Fruit fly (Drosophila melanogaster): ENCODE results near the gene lectin-24A.

Gene lectin-24A

DNA sequence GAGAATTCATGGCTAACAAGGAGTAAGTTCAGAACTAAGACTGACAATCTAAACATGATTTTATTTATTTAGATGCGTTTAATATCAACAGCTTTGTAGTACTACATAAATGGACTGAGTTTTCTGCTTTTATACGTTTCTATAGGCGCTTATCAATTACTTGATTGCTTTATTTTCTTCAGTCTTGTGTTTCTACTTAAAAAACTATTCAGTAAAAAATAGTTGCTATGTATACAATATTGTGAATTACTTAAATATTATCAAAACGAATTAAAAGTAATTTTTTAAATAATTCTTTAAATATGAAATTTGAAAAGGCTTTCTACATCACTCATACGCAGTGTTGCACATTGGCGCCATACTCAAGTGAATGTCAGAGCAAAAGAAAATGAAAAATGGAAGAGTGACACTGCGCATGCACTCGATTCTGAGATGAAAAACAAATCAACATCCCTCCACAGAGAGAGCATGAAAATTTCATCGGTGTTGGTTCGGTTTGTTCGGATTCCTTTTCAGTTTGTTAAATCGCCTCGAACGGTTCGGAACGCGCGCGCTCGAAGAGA lies at the start of gene lectin-24A, which contains the start of gene Shaw:
TSS of gene lectin-24A (minus strand) at position 101 of the 563 bp plus-strand sequence.
TSS of gene Shaw (plus strand) at position 513 of the 563 bp plus-strand sequence.
- TF ChIP-seq Myc (optimal IDR thresholded peaks at IDR 0.05) (no peak), ttk (optimal IDR thresholded peaks at IDR 0.05) (no peak), h (optimal IDR thresholded peaks at IDR 0.05) (no peak), insv (optimal IDR thresholded peaks at IDR 0.05) (no peak), Sin3A (optimal IDR thresholded peaks at IDR 0.05) (no peak), psq (optimal IDR thresholded peaks at IDR 0.05) (no peak)

DNA sequence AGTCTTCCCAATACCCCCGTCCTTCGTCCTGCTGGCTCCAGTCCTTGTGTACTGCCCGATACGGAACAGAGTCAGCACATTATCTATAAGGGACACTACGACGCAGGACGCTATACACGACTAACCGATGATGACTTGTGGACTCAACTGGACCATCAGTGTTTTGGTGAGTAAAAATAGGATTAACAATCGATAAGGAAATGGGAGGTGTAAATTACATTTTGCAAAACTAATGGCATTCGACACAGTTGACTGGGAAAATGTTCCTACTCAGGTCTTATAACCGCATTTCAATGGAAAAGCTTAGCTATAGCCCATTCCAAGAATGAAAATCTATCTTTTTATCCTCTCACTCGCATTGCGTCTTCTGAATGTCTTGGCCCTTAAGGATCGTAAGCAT lies 47.6 kb upstream of the lectin-24A start, which contains the start of gene CG43703:
TSS of gene CG43703 (plus strand) at position 301 of the 400 bp plus-strand sequence.
- TF ChIP-seq h (optimal IDR thresholded peaks at IDR 0.05) (no peak), insv (optimal IDR thresholded peaks at IDR 0.05) (no peak), psq (optimal IDR thresholded peaks at IDR 0.05) (no peak), ttk (optimal IDR thresholded peaks at IDR 0.05) (no peak), Myc (optimal IDR thresholded peaks at IDR 0.05) (no peak), Sin3A (optimal IDR thresholded peaks at IDR 0.05) (no peak)

DNA sequence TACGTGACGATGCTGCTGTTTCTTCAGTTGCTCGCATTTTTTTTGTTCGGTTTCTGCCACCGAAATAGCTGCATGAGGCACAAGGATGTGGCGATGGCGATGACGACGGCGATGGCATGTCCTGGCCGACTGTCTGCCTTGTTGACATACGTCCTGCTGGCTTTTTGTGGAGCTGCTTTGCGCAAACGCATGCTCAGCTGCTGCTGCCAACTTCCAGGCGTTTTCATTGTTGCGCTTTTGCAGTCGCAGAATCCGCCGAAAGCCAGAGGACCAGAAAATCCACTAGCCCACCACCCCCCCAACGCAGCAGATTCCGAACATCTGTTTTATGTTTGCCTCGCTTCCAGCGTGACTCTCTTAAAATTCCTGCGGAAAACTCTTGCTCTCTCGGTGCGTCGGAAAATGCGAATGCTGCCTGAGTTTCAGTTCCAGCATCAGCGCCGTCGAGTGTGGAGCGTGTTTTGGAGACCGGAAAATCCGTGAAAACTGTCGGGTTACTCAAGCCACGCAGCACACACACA lies 39.3 kb upstream of the lectin-24A start, which contains the start of gene CG43707:
TSS of gene CG43707 (plus strand) at position 426 of the 521 bp plus-strand sequence.
- no peak for TF ChIP-seq psq (optimal IDR thresholded peaks at IDR 0.05)
- no peak for TF ChIP-seq Sin3A (optimal IDR thresholded peaks at IDR 0.05)
- no peak for TF ChIP-seq h (optimal IDR thresholded peaks at IDR 0.05)

DNA sequence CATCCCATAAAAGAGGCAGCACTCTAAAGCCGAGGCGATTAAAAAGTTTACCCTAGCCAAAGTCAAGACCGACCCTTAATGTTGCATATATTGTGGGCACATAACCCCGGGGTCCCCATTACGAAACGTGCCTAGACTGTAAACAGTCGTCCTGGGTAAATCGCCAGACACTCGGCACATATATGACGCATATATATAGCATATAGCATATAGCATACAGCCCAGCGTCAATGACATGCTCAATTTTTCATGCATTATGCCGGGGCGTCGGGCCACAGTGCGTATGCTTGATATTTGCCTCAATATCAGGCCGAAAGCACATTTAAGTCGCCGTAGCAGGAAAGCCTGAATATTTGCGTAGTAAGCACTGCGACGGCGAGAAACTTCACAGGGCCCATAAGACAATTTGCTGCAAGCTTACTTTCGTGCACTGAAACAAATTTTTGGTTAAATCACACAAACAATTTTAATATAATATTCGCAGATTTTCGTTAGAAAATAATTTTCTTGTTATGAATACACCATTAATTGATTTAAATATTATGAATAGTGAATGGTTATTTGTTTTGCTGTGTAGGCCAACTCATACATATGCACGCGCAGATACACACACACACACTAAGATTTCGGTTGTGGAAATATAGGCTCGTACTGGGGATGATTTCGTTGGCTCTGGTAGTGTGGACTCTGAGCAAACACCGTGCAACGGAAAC lies 37.4 kb upstream of the lectin-24A start:
- no peak for TF ChIP-seq Myc (optimal IDR thresholded peaks at IDR 0.05)
- no peak for TF ChIP-seq psq (optimal IDR thresholded peaks at IDR 0.05)
- no peak for TF ChIP-seq h (optimal IDR thresholded peaks at IDR 0.05)
- no peak for TF ChIP-seq Sin3A (optimal IDR thresholded peaks at IDR 0.05)
- no peak for TF ChIP-seq ttk (optimal IDR thresholded peaks at IDR 0.05)
- TF ChIP-seq insv (optimal IDR thresholded peaks at IDR 0.05): no peak

DNA sequence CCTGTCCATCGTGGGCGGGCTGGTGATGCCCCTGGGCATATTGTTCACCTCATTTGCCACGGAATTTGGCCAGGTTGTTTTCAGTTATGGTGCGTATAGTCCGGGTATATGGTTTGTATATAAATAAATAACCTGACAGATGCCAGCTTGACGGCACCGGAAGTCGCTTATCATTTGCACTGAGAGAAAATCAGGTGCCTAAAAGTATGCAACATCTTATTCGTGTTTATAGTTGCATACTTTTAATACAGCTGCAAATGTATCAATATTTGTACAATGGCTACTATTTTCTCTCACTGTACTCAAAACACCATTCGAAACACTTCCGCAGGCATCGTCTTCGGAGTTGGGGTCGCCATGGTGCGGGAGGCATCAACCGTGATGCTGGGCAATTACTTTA lies 31.1 kb upstream of the lectin-24A start:
- no peak for TF ChIP-seq insv (optimal IDR thresholded peaks at IDR 0.05)
- no peak for TF ChIP-seq h (optimal IDR thresholded peaks at IDR 0.05)
- TF ChIP-seq Sin3A (optimal IDR thresholded peaks at IDR 0.05): no peak
- no peak for TF ChIP-seq ttk (optimal IDR thresholded peaks at IDR 0.05)
- no peak for TF ChIP-seq psq (optimal IDR thresholded peaks at IDR 0.05)
- no peak for TF ChIP-seq Myc (optimal IDR thresholded peaks at IDR 0.05)

DNA sequence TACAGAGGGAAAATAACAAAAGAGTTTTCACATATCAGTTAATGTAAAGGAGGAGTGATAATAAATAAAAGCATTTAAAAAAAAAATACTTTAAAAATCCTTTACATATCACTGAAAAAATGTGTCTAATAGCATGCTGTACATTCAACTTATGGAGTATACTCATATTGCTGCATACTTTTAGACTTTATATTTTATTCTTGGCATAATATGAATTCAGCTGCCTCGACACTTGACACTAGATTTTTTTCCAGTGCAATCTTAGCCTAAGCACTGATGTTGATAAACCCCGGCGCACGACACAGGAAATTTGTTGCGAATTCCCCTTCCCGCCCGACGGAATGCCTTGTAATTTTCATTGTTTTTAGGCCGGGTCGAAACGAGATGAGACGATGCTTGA lies 22.9 kb upstream of the lectin-24A start:
- TF ChIP-seq Sin3A (optimal IDR thresholded peaks at IDR 0.05): no peak
- TF ChIP-seq psq (optimal IDR thresholded peaks at IDR 0.05): no peak
- TF ChIP-seq ttk (optimal IDR thresholded peaks at IDR 0.05): no peak
- no peak for TF ChIP-seq h (optimal IDR thresholded peaks at IDR 0.05)
- TF ChIP-seq insv (optimal IDR thresholded peaks at IDR 0.05): no peak

DNA sequence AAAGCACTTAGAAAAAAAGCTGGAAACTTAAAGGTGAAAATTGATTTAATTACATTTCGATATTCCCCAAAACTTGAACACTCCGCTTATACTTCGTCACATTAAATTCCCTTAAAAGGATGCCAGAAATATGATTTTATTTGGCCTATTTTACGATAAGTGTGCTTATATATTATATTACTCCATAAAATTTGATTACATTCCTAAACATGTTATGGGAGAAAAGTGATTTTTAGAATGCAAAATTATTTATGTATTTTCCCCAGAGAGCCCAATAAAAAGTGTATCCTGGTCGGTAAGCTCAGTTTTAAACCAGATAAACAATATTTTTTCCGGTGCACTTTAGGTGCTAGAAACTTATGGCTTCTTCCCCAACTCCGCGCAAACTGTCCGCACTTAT lies 20.1 kb upstream of the lectin-24A start:
- TF ChIP-seq ttk (optimal IDR thresholded peaks at IDR 0.05) (no peak), psq (optimal IDR thresholded peaks at IDR 0.05) (no peak), h (optimal IDR thresholded peaks at IDR 0.05) (no peak), Sin3A (optimal IDR thresholded peaks at IDR 0.05) (no peak), Myc (optimal IDR thresholded peaks at IDR 0.05) (no peak), insv (optimal IDR thresholded peaks at IDR 0.05) (no peak)

DNA sequence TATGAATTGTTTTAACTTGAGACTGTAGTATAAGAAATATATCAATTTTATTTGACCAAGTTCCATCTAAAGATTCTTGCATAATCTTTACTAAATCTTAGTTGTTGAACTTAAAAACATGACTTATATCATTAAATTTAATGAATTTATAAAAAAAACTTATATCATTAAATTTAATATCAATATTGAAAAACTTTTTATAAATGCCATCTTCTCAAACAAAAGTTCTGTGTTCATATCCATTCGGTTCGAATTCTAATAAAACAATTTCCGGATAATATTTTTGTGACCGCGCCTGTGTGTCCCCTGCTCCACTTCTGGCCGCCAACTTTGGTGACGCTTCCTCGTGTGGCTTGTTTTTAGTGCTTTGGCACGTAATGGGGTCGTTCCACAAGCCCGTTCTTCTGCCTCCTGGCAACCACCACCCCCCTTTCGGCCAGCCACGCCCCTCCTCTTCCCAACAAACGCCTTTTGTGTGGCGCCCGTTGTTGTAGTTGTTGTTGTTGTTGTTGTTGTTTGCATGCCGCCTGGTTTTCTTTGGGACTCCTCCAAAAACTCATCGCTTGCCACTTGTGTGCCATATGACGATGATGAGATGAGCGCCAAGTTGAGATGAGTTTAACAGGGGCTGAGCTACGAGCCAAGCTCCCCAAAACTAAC lies 19.6 kb upstream of the lectin-24A start:
- no peak for TF ChIP-seq Myc (optimal IDR thresholded peaks at IDR 0.05)
- no peak for TF ChIP-seq h (optimal IDR thresholded peaks at IDR 0.05)
- TF ChIP-seq ttk (optimal IDR thresholded peaks at IDR 0.05): no peak
- no peak for TF ChIP-seq Sin3A (optimal IDR thresholded peaks at IDR 0.05)
- TF ChIP-seq insv (optimal IDR thresholded peaks at IDR 0.05): no peak
- TF ChIP-seq psq (optimal IDR thresholded peaks at IDR 0.05): no peak

DNA sequence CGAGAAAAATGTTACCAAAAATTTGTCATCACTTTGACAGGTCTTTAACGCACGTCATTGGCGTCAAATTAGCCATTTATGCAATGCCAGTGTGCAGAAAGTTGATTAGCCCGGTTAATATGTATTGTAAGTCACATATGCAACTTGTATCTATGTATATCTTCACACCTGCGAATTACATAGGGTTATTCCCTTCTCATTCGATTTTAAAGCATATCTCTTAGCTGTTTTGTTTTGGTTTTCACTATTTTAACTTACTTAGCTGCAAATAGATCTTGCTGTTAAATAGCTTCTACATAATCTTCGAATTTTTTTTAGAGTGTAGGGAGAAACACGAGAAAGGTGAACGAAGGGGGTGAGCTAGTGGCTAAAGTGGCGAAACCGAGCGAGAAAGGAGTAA lies 13.5 kb upstream of the lectin-24A start:
- TF ChIP-seq Myc (optimal IDR thresholded peaks at IDR 0.05) (no peak), Sin3A (optimal IDR thresholded peaks at IDR 0.05) (no peak), h (optimal IDR thresholded peaks at IDR 0.05) (no peak), psq (optimal IDR thresholded peaks at IDR 0.05) (no peak), insv (optimal IDR thresholded peaks at IDR 0.05) (no peak), ttk (optimal IDR thresholded peaks at IDR 0.05) (no peak)

DNA sequence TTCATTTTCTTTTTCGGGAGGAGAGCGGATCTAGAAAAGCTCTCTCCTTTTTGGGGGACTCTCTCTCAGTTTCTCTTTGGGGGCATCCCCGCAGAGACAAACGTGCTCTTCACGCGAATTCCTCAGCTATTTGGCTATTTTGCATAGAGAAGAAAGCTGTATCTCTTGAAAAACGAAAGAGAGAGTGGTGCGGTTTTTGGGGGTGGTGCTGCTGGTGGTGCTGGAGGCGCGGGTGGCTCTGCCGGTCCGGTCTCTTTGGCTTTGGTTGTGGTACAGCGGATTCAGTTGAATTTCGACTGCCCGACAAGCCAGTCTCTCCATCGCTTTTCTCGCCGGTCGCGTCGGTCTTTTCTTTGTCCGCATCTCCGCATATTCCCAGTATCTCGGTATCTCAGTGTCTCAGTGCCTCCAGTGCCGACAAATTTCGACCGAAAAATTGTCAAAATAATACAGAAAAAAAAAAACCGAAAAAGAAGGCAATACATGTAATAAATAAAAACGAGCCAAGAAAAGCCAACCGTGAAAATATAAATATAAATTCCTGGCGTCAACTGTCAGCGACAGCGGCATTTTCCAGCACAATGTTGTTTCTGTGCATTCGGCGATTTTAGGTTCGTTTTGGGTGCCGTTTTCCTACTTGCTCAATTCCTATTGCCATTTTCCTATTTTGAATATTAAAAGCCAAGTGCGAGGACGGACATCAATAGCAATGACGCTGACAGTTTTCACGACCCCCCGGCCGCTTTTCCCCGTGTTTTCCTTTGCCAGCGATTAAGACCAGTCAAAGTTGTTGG lies 12.8 kb upstream of the lectin-24A start, which contains the start of gene CG10019:
TSS of gene CG10019 (plus strand) at position 285 of the 794 bp plus-strand sequence.
- TF ChIP-seq ttk (optimal IDR thresholded peaks at IDR 0.05): no peak
- no peak for TF ChIP-seq insv (optimal IDR thresholded peaks at IDR 0.05)
- TF ChIP-seq Myc (optimal IDR thresholded peaks at IDR 0.05): no peak
- no peak for TF ChIP-seq Sin3A (optimal IDR thresholded peaks at IDR 0.05)
- no peak for TF ChIP-seq psq (optimal IDR thresholded peaks at IDR 0.05)
- TF ChIP-seq h (optimal IDR thresholded peaks at IDR 0.05): no peak

DNA sequence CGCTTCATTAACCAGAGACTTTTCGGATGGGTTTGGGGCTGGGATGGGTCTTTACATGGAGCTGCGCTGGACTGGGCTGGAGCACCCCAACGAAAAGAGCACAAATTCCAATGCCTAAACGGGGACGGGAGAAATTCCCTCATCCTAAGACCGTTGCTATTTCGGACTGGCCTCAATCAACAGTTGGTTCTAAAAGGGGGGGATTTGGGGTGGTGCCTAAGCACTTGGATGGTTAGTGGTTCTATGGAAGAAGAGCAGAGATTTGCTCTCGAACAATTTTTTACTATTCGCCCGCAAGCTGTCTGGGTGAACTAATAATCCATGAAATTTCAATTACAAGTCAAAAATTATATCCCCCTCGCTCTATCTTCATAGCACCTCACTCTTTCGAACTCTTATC lies 12.1 kb upstream of the lectin-24A start:
- TF ChIP-seq ttk (optimal IDR thresholded peaks at IDR 0.05) (no peak), h (optimal IDR thresholded peaks at IDR 0.05) (no peak), Myc (optimal IDR thresholded peaks at IDR 0.05) (no peak), psq (optimal IDR thresholded peaks at IDR 0.05) (no peak), insv (optimal IDR thresholded peaks at IDR 0.05) (no peak), Sin3A (optimal IDR thresholded peaks at IDR 0.05) (no peak)
